Worm (Caenorhabditis elegans) whole organism, L2 larva: Measurements from ENCODE around the gene algn-3.
A peak's percentile ranks its signal among the peaks of the same experiment; 100 is the strongest.

Experiments used
- C34F6.9 ChIP-seq: fragments of 150-350 bp; optimal IDR thresholded peaks from 2 replicates; lab custom pipeline; 2014; ENCODE audit warnings: missing biosample characterization, missing genetic modification characterization
- F13H6.1 ChIP-seq: sonication (generic microtip); optimal IDR thresholded peaks from 2 replicates; lab custom pipeline; 2016; ENCODE audit warnings: missing genetic modification characterization, missing compliant biosample characterization
- R02D3.7 ChIP-seq: fragments of 150-350 bp; optimal IDR thresholded peaks from 2 replicates; lab custom pipeline; 2014; ENCODE audit warnings: missing biosample characterization, missing genetic modification characterization
- Y55F3AM.14 ChIP-seq: fragments of 200-800 bp; sonication (Bioruptor generic); optimal IDR thresholded peaks from 2 replicates; lab custom pipeline; 2018; ENCODE audit warnings: mild to moderate bottlenecking, missing genetic modification characterization, missing compliant biosample characterization
- alr-1 ChIP-seq: fragments of 150-350 bp; optimal IDR thresholded peaks from 2 replicates; lab custom pipeline; 2014; ENCODE audit warnings: missing biosample characterization, missing genetic modification characterization
- aly-2 ChIP-seq: fragments of 150-350 bp; optimal IDR thresholded peaks from 2 replicates; lab custom pipeline; 2014; ENCODE audit warnings: missing biosample characterization, missing genetic modification characterization
- ama-1 ChIP-seq: fragments of 150-350 bp; optimal IDR thresholded peaks from 2 replicates; lab custom pipeline; 2018; ENCODE audit warnings: inconsistent platforms
- blmp-1 ChIP-seq: sonication (generic microtip); optimal IDR thresholded peaks from 2 replicates; lab custom pipeline; 2017; ENCODE audit warnings: missing genetic modification characterization, mild to moderate bottlenecking, missing compliant biosample characterization, antibody characterized with exemption, moderate library complexity; ENCODE audit not compliant: insufficient read depth
- ceh-16 ChIP-seq: fragments of 150-350 bp; optimal IDR thresholded peaks from 2 replicates; lab custom pipeline; 2014; ENCODE audit warnings: missing biosample characterization, missing genetic modification characterization
- ceh-82 ChIP-seq: fragments of 150-350 bp; optimal IDR thresholded peaks from 2 replicates; lab custom pipeline; 2014; ENCODE audit warnings: missing biosample characterization, missing genetic modification characterization
- crh-2 ChIP-seq: sonication (generic microtip); optimal IDR thresholded peaks from 2 replicates; lab custom pipeline; 2017; ENCODE audit warnings: missing biosample characterization, missing genetic modification characterization
- dmd-4 ChIP-seq: sonication (generic microtip); optimal IDR thresholded peaks from 2 replicates; lab custom pipeline; 2017; ENCODE audit warnings: missing biosample characterization, missing genetic modification characterization
- egl-27 ChIP-seq: sonication (generic microtip); optimal IDR thresholded peaks from 3 replicates; lab custom pipeline; 2017; ENCODE audit warnings: missing biosample characterization, missing genetic modification reagents, missing genetic modification characterization
- elt-1 ChIP-seq: fragments of 150-350 bp; optimal IDR thresholded peaks from 2 replicates; lab custom pipeline; 2014; ENCODE audit warnings: missing biosample characterization, missing genetic modification characterization
- fos-1 ChIP-seq: fragments of 150-350 bp; optimal IDR thresholded peaks from 2 replicates; lab custom pipeline; 2014; ENCODE audit warnings: missing biosample characterization, missing genetic modification characterization
- gmeb-1 ChIP-seq: fragments of 150-350 bp; optimal IDR thresholded peaks from 2 replicates; lab custom pipeline; 2014; ENCODE audit warnings: missing biosample characterization, missing genetic modification characterization
- lin-11 ChIP-seq: fragments of 150-350 bp; sonication (generic microtip); optimal IDR thresholded peaks from 2 replicates; lab custom pipeline; 2014; ENCODE audit warnings: missing biosample characterization, missing genetic modification characterization, inconsistent platforms, mixed read lengths
- lin-13 ChIP-seq: fragments of 150-350 bp; optimal IDR thresholded peaks from 2 replicates; lab custom pipeline; 2014; ENCODE audit warnings: missing biosample characterization, missing genetic modification reagents, missing genetic modification characterization
- lin-39 ChIP-seq: fragments of 150-350 bp; optimal IDR thresholded peaks from 2 replicates; lab custom pipeline; 2014; ENCODE audit warnings: missing biosample characterization, missing genetic modification reagents, missing genetic modification characterization
- lsy-2 ChIP-seq, 2 experiments: fragments of 150-350 bp in 1 of 2; sonication (generic microtip) in 1 of 2; optimal IDR thresholded peaks; 2 replicates each; lab custom pipeline; 2014 to 2017; ENCODE audit warnings: missing biosample characterization in 2 of 2, missing genetic modification characterization in 2 of 2
- mab-5 ChIP-seq: fragments of 150-350 bp; optimal IDR thresholded peaks from 2 replicates; lab custom pipeline; 2014; ENCODE audit warnings: missing biosample characterization, missing genetic modification characterization
- mbf-1 ChIP-seq: sonication (generic microtip); optimal IDR thresholded peaks from 2 replicates; lab custom pipeline; 2017; ENCODE audit warnings: missing biosample characterization, missing genetic modification characterization
- mdl-1 ChIP-seq, 2 experiments: fragments of 150-350 bp in 1 of 2; sonication (generic microtip) in 1 of 2; optimal IDR thresholded peaks; 2 replicates each; lab custom pipeline; 2017; ENCODE audit warnings: missing biosample characterization in 2 of 2, missing genetic modification characterization in 2 of 2
- nhr-10 ChIP-seq: sonication (generic microtip); optimal IDR thresholded peaks from 2 replicates; lab custom pipeline; 2017; ENCODE audit warnings: missing biosample characterization, missing genetic modification characterization
- nhr-11 ChIP-seq: fragments of 150-350 bp; optimal IDR thresholded peaks from 2 replicates; lab custom pipeline; 2014; ENCODE audit warnings: missing biosample characterization, missing genetic modification characterization
- nhr-12 ChIP-seq: fragments of 150-350 bp; optimal IDR thresholded peaks from 2 replicates; lab custom pipeline; 2014; ENCODE audit warnings: missing biosample characterization, missing genetic modification characterization
- nhr-129 ChIP-seq: fragments of 150-350 bp; optimal IDR thresholded peaks from 2 replicates; lab custom pipeline; 2014; ENCODE audit warnings: missing biosample characterization, missing genetic modification characterization
- nhr-21 ChIP-seq: fragments of 150-350 bp; optimal IDR thresholded peaks from 2 replicates; lab custom pipeline; 2014; ENCODE audit warnings: missing biosample characterization, missing genetic modification characterization
- nhr-23 ChIP-seq: fragments of 150-350 bp; optimal IDR thresholded peaks from 2 replicates; lab custom pipeline; 2014; ENCODE audit warnings: missing biosample characterization, missing genetic modification reagents, missing genetic modification characterization
- nhr-237 ChIP-seq: fragments of 150-350 bp; optimal IDR thresholded peaks from 2 replicates; lab custom pipeline; 2014; ENCODE audit warnings: missing biosample characterization, missing genetic modification characterization
- nhr-6 ChIP-seq: fragments of 150-350 bp; optimal IDR thresholded peaks from 2 replicates; lab custom pipeline; 2014; ENCODE audit warnings: missing biosample characterization, missing genetic modification characterization
- peb-1 ChIP-seq: fragments of 150-350 bp; optimal IDR thresholded peaks from 2 replicates; lab custom pipeline; 2014; ENCODE audit warnings: missing biosample characterization, missing genetic modification characterization
- sem-4 ChIP-seq: fragments of 150-350 bp; optimal IDR thresholded peaks from 2 replicates; lab custom pipeline; 2014; ENCODE audit warnings: missing biosample characterization, missing genetic modification reagents, missing genetic modification characterization
- skn-1 ChIP-seq: sonication (generic microtip); optimal IDR thresholded peaks from 2 replicates; lab custom pipeline; 2017; ENCODE audit warnings: missing biosample characterization, missing genetic modification characterization
- sma-3 ChIP-seq: sonication (generic microtip); optimal IDR thresholded peaks from 2 replicates; lab custom pipeline; 2016; ENCODE audit warnings: missing genetic modification reagents, missing genetic modification characterization, missing compliant biosample characterization
- sma-9 ChIP-seq, 2 experiments: fragments of 150-350 bp in 1 of 2; sonication (generic microtip) in 1 of 2; optimal IDR thresholded peaks; 2 replicates each; lab custom pipeline; 2014 to 2016; ENCODE audit warnings: missing genetic modification characterization in 2 of 2, mild to moderate bottlenecking in 1 of 2, missing biosample characterization in 1 of 2, missing compliant biosample characterization in 1 of 2, missing genetic modification reagents in 1 of 2, moderate library complexity in 1 of 2
- snpc-4 ChIP-seq: fragments of 150-350 bp; optimal IDR thresholded peaks from 2 replicates; lab custom pipeline; 2014; ENCODE audit warnings: missing biosample characterization, missing genetic modification characterization
- unc-39 ChIP-seq: fragments of 150-350 bp; optimal IDR thresholded peaks from 2 replicates; lab custom pipeline; 2014; ENCODE audit warnings: missing biosample characterization, missing genetic modification characterization
- unc-55 ChIP-seq: fragments of 150-350 bp; sonication (generic microtip); optimal IDR thresholded peaks from 3 replicates; lab custom pipeline; 2014; ENCODE audit warnings: missing biosample characterization, missing genetic modification reagents, missing genetic modification characterization
- unc-62 ChIP-seq: fragments of 150-350 bp; optimal IDR thresholded peaks from 2 replicates; lab custom pipeline; 2014; ENCODE audit warnings: missing biosample characterization, missing genetic modification reagents, missing genetic modification characterization
- zag-1 ChIP-seq: fragments of 150-350 bp; optimal IDR thresholded peaks from 2 replicates; lab custom pipeline; 2014; ENCODE audit warnings: missing biosample characterization, missing genetic modification characterization
- ztf-1 ChIP-seq: fragments of 200-800 bp; sonication (Bioruptor generic); conservative IDR thresholded peaks from 2 replicates; pipeline ENCODE4 v1.3.6; 2022; ENCODE audit warnings: missing genetic modification characterization, missing compliant biosample characterization
- ztf-4 ChIP-seq: fragments of 150-350 bp; optimal IDR thresholded peaks from 2 replicates; lab custom pipeline; 2014; ENCODE audit warnings: missing biosample characterization, missing genetic modification characterization

Gene algn-3

ce11 chrII:14165430-14165929 lies 32.8 kb upstream of the algn-3 start:
- TF ChIP-seq mbf-1 (no peak), dmd-4 (tag; lab: Kevin White, UChicago) (no peak), unc-39 (tag; lab: Kevin White, UChicago) (no peak), egl-27 (tag; lab: Kevin White, UChicago) (no peak), peb-1 (tag; lab: Kevin White, UChicago) (no peak), nhr-237 (tag; lab: Kevin White, UChicago) (no peak), sem-4 (tag; lab: Kevin White, UChicago) (no peak), nhr-129 (tag; lab: Kevin White, UChicago) (no peak), unc-55 (GFP tag; lab: Kevin White, UChicago) (no peak), aly-2 (no peak), lin-13 (no peak), nhr-12 (tag; lab: Kevin White, UChicago) (no peak), lin-39 (tag; lab: Kevin White, UChicago) (no peak), nhr-6 (tag; lab: Kevin White, UChicago) (no peak), elt-1 (tag; lab: Kevin White, UChicago) (no peak), mab-5 (tag; lab: Kevin White, UChicago) (no peak), Y55F3AM.14 (GFP tag; lab: Kevin White, UChicago) (no peak), sma-3 (GFP tag; lab: Kevin White, UChicago) (no peak), nhr-11 (tag; lab: Kevin White, UChicago) (no peak), alr-1 (tag; lab: Kevin White, UChicago) (no peak)

- TF ChIP-seq mdl-1 (tag; optimal IDR thresholded peaks at IDR 0.05; lab: Kevin White, UChicago), result no peak
- no peak for TF ChIP-seq unc-62 (GFP tag; lab: Kevin White, UChicago)
- no peak for TF ChIP-seq sma-3 (GFP tag; lab: Kevin White, UChicago)
- no peak for TF ChIP-seq zag-1 (tag; lab: Kevin White, UChicago)
- no peak for TF ChIP-seq ztf-4 (tag; lab: Kevin White, UChicago)
- TF ChIP-seq nhr-12 (tag; lab: Kevin White, UChicago), result no peak
- TF ChIP-seq lsy-2 (tag; optimal IDR thresholded peaks at IDR 0.05; lab: Kevin White, UChicago), result no peak
- TF ChIP-seq aly-2, result no peak
- no peak for TF ChIP-seq dmd-4 (tag; lab: Kevin White, UChicago)
- TF ChIP-seq gmeb-1, result no peak
These were observed 22.8 kb upstream of the algn-3 start, which contains the start of the genes rpl-43 and xrn-2 for ce11 chrII:14155259-14156023. TSS of gene rpl-43 (plus strand) at chrII:14155294. TSS of gene xrn-2 (plus strand) at chrII:14155768.

ce11 chrII:14154357-14154756 lies 21.7 kb upstream of the algn-3 start, which contains the start of gene Y48B6A.1:
TSS of gene Y48B6A.1 (minus strand) at chrII:14154373.
- TF ChIP-seq ztf-4 (tag; lab: Kevin White, UChicago) (peak; percentile 71), unc-55 (GFP tag; lab: Kevin White, UChicago) (peak; percentile 99), nhr-12 (tag; lab: Kevin White, UChicago) (no peak), C34F6.9 (tag; lab: Kevin White, UChicago) (peak; percentile 99), nhr-11 (tag; lab: Kevin White, UChicago) (no peak), lin-11 (tag; lab: Kevin White, UChicago) (peak; percentile 90), mbf-1 (no peak), nhr-129 (tag; lab: Kevin White, UChicago) (peak; percentile 93), nhr-10 (tag; lab: Kevin White, UChicago) (peak; percentile 21), unc-62 (GFP tag; lab: Kevin White, UChicago) (no peak), F13H6.1 (peak; percentile 87), lin-13 (peak; percentile 96), mdl-1 (tag; optimal IDR thresholded peaks at IDR 0.05; lab: Kevin White, UChicago) (peak; percentile 14 to 26), fos-1 (tag; lab: Kevin White, UChicago) (peak; percentile 95), nhr-237 (tag; lab: Kevin White, UChicago) (peak; percentile 18), zag-1 (tag; lab: Kevin White, UChicago) (peak; percentile 77), sem-4 (tag; lab: Kevin White, UChicago) (peak; percentile 79), unc-39 (tag; lab: Kevin White, UChicago) (no peak), ceh-16 (tag; lab: Kevin White, UChicago) (peak; percentile 84), alr-1 (tag; lab: Kevin White, UChicago) (no peak), lsy-2 (tag; optimal IDR thresholded peaks at IDR 0.05; lab: Kevin White, UChicago) (peak; percentile 94 to 99), mab-5 (tag; lab: Kevin White, UChicago) (peak; percentile 82), peb-1 (tag; lab: Kevin White, UChicago) (no peak), snpc-4 (peak; percentile 91), blmp-1 (tag; lab: Kevin White, UChicago) (peak; percentile 87), gmeb-1 (peak; percentile 91), sma-3 (GFP tag; lab: Kevin White, UChicago) (peak; percentile 93), skn-1 (tag; lab: Kevin White, UChicago) (peak; percentile 42), ama-1 (lab: Kevin White, UChicago) (no peak), nhr-23 (tag; lab: Kevin White, UChicago) (no peak), nhr-6 (tag; lab: Kevin White, UChicago) (peak; percentile 84), nhr-21 (peak; percentile 90), ceh-82 (tag; lab: Kevin White, UChicago) (peak; percentile 37), egl-27 (tag; lab: Kevin White, UChicago) (peak; percentile 66), sma-9 (GFP tag; optimal IDR thresholded peaks at IDR 0.05; lab: Kevin White, UChicago) (peak; percentile 92), sma-9 (tag; optimal IDR thresholded peaks at IDR 0.05; lab: Kevin White, UChicago) (no peak), crh-2 (tag; lab: Kevin White, UChicago) (peak; percentile 97), aly-2 (no peak), R02D3.7 (tag; lab: Kevin White, UChicago) (peak; percentile 12), ztf-1 (GFP tag; lab: Robert Waterston, UW) (no peak)
